Worm (Caenorhabditis elegans): ENCODE data around the gene idpp-4.

The idpp-4 gene

DNA sequence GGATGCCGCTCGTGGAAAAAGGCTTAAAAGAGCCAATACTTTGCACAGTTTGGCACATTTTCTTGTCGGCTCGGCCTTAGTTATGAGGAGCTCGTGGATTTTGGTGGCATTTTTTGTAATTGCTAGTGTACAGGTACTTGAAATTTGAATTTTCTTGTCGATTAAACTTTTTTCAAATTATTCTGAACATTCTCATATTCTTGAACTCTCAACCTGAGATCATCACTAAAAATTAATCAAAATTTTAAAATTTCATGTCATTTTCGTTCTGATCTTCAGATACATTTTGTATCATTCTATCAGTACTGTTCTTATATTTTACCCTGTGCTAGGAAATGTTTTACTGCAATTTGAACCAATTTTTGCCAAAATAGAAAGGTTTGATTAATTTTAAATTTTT is at the start of gene idpp-4:
idpp-4 (plus strand) TSS at position 51 of the 400 bp plus-strand sequence.
- TF ChIP-seq ZK546.5 (tag; optimal IDR thresholded peaks at IDR 0.05) (no peak), mml-1 (tag; optimal IDR thresholded peaks at IDR 0.05) (no peak)

- no peak for TF ChIP-seq nfya-1 (tag; optimal IDR thresholded peaks at IDR 0.05; ENCODE audit: insufficient read depth)
- no peak for TF ChIP-seq daf-12 (tag; optimal IDR thresholded peaks at IDR 0.05)
- no peak for TF ChIP-seq nhr-67 (tag; optimal IDR thresholded peaks at IDR 0.05)
- no peak for TF ChIP-seq ceh-9 (tag; optimal IDR thresholded peaks at IDR 0.05)
These were observed 41.7 kb upstream of the idpp-4 start, which contains the start of gene ZK971.1 for ce11 chrII:10279561-10279960. TSS of gene ZK971.1 (minus strand) at chrII:10279661.

DNA sequence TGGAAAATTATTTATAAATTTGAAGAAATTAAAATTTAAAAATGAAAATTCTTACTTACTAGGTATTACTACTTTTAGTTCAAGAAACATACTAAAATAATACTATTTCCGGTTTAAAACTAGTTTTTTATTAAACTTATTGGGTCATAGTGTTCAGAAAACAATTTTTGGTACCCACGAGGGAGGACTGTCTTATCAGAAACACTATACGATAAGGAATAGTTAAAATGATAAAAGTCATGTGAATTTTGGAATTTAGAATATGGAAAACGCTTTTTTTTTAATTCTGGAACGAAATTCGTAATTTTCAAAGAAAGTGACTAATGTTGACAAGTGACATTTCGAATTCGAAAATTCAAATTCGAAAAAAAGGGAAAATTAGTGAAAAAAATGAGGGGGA is 39.6 kb upstream of the idpp-4 start:
- TF ChIP-seq daf-12 (tag; optimal IDR thresholded peaks at IDR 0.05) (no peak), ama-1 (optimal IDR thresholded peaks at IDR 0.05) (no peak), nhr-76 (tag; optimal IDR thresholded peaks at IDR 0.05) (no peak), egl-27 (tag; optimal IDR thresholded peaks at IDR 0.05) (no peak), pqm-1 (tag; optimal IDR thresholded peaks at IDR 0.05) (peak; percentile 82), elt-2 (tag; optimal IDR thresholded peaks at IDR 0.05) (peak; percentile 75), jun-1 (tag; optimal IDR thresholded peaks at IDR 0.05) (no peak), tbx-2 (tag; optimal IDR thresholded peaks at IDR 0.05) (no peak)

ce11 chrII:10283145-10283544 is 38.1 kb upstream of the idpp-4 start:
- TF ChIP-seq ceh-82 (tag; optimal IDR thresholded peaks at IDR 0.05) (no peak), zag-1 (tag; optimal IDR thresholded peaks at IDR 0.05) (no peak), unc-62 (GFP tag; optimal IDR thresholded peaks at IDR 0.05) (no peak), fkh-2 (tag; optimal IDR thresholded peaks at IDR 0.05) (no peak), mml-1 (tag; optimal IDR thresholded peaks at IDR 0.05) (no peak), nfya-1 (tag; optimal IDR thresholded peaks at IDR 0.05; ENCODE audit: insufficient read depth) (no peak), nhr-11 (tag; optimal IDR thresholded peaks at IDR 0.05) (no peak), sea-2 (GFP tag; optimal IDR thresholded peaks at IDR 0.05) (no peak), hmg-11 (tag; optimal IDR thresholded peaks at IDR 0.05) (no peak), ztf-11 (tag; optimal IDR thresholded peaks at IDR 0.05) (no peak), jun-1 (tag; optimal IDR thresholded peaks at IDR 0.05) (no peak), daf-12 (tag; optimal IDR thresholded peaks at IDR 0.05) (no peak), nhr-76 (tag; optimal IDR thresholded peaks at IDR 0.05) (no peak), elt-3 (tag; optimal IDR thresholded peaks at IDR 0.05) (no peak), aly-2 (tag; optimal IDR thresholded peaks at IDR 0.05) (no peak), nhr-67 (tag; optimal IDR thresholded peaks at IDR 0.05) (no peak), nhr-25 (tag; optimal IDR thresholded peaks at IDR 0.05) (no peak), nhr-43 (tag; optimal IDR thresholded peaks at IDR 0.05; ENCODE audit: poor library complexity, severe bottlenecking) (no peak), elt-1 (tag; optimal IDR thresholded peaks at IDR 0.05) (no peak), snpc-4 (tag; optimal IDR thresholded peaks at IDR 0.05) (no peak)

DNA sequence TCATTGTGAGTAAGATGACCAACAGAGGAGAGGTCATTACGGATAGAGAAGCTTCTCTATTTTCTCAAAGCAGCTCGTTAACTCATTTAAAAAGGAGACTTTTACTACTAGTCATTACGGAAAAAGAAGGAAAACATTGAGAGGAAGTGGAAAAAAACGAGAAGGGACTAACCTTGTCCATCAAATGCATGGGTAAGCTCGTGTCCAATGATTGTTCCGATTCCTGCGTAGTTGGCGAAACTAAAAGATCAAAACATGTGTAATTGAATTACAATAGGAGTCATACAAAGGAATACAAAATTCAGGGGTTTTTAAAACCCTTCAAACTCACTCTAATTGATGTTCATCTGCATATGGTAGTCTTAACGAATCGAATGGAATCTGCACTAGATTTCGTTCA is 36.3 kb upstream of the idpp-4 start:
- TF ChIP-seq egl-27 (tag; optimal IDR thresholded peaks at IDR 0.05) (no peak), ama-1 (optimal IDR thresholded peaks at IDR 0.05) (no peak), mml-1 (tag; optimal IDR thresholded peaks at IDR 0.05) (no peak), nfya-1 (tag; optimal IDR thresholded peaks at IDR 0.05; ENCODE audit: insufficient read depth) (no peak), elt-3 (tag; optimal IDR thresholded peaks at IDR 0.05) (no peak), nhr-237 (tag; optimal IDR thresholded peaks at IDR 0.05) (no peak), nhr-43 (tag; optimal IDR thresholded peaks at IDR 0.05; ENCODE audit: poor library complexity, severe bottlenecking) (no peak), tbx-2 (tag; optimal IDR thresholded peaks at IDR 0.05) (no peak), mdl-1 (tag; optimal IDR thresholded peaks at IDR 0.05) (no peak), nhr-76 (tag; optimal IDR thresholded peaks at IDR 0.05) (no peak), nhr-11 (tag; optimal IDR thresholded peaks at IDR 0.05) (no peak), unc-39 (tag; optimal IDR thresholded peaks at IDR 0.05) (no peak), nhr-77 (tag; optimal IDR thresholded peaks at IDR 0.05) (no peak), aly-2 (tag; optimal IDR thresholded peaks at IDR 0.05) (no peak), sea-2 (GFP tag; optimal IDR thresholded peaks at IDR 0.05) (no peak), daf-12 (tag; optimal IDR thresholded peaks at IDR 0.05) (no peak), lin-15B (tag; optimal IDR thresholded peaks at IDR 0.05) (no peak)

- peak; percentile 24 for TF ChIP-seq nfya-1 (tag; optimal IDR thresholded peaks at IDR 0.05; ENCODE audit: insufficient read depth)
- no peak for TF ChIP-seq ama-1 (optimal IDR thresholded peaks at IDR 0.05)
- no peak for TF ChIP-seq skn-1 (tag; optimal IDR thresholded peaks at IDR 0.05)
- peak; percentile 23 for TF ChIP-seq nhr-25 (tag; optimal IDR thresholded peaks at IDR 0.05)
- peak; percentile 70 for TF ChIP-seq egl-5 (tag; optimal IDR thresholded peaks at IDR 0.05)
These were observed 32.3 kb upstream of the idpp-4 start for ce11 chrII:10288926-10289325.
